Worm (Caenorhabditis elegans): ENCODE data around the gene F13E9.15.
A peak's percentile ranks its signal among the peaks of the same experiment; 100 is the strongest.

Gene F13E9.15

DNA sequence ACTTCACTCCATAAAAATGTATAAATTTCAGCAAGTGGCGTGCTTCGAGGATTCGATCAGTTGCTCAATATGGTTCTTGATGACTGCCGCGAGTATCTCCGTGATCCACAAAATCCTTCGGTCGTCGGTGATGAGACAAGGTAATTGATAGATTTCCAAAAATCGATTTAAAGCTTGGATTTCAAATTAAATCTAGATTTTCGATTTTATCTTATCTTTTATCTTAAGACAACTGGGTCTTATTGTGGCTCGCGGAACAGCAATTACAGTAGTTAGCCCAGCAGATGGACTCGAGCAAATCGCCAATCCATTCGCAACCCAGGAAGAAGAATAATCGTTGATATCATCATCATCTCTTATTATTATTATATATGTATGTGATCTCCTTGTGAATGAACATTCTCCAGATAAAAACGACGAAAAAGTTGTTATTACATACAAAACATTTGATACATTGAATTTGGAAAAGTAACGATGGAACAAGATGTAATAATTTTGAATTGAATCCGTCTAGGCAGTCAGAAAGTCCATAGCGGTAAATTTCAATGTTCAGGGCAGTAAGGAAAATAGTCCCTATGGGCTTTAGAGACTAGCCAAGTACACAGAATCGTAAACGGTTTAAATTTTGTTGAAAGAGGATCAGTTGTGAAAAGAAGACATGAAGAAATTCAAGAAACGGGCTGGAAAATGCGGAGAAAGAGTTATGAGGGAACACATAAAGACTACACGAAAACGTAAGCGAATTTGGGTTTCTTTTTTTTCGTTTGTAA lies 44.3 kb upstream of the F13E9.15 start:
- TF ChIP-seq mml-1 (tag; optimal IDR thresholded peaks at IDR 0.05) (no peak), nhr-43 (tag; optimal IDR thresholded peaks at IDR 0.05; ENCODE audit: poor library complexity, severe bottlenecking) (peak; percentile 32), egl-5 (tag; optimal IDR thresholded peaks at IDR 0.05) (no peak), nhr-23 (tag; optimal IDR thresholded peaks at IDR 0.05) (no peak), nhr-11 (tag; optimal IDR thresholded peaks at IDR 0.05) (no peak), nhr-237 (tag; optimal IDR thresholded peaks at IDR 0.05) (no peak), lsy-12 (tag; optimal IDR thresholded peaks at IDR 0.05) (peak; percentile 26), pqm-1 (tag; optimal IDR thresholded peaks at IDR 0.05) (no peak), ama-1 (optimal IDR thresholded peaks at IDR 0.05) (peak; percentile 90), pha-4 (tag; optimal IDR thresholded peaks at IDR 0.05) (no peak), nhr-25 (tag; optimal IDR thresholded peaks at IDR 0.05) (no peak), elt-2 (tag; optimal IDR thresholded peaks at IDR 0.05) (peak; percentile 47)

DNA sequence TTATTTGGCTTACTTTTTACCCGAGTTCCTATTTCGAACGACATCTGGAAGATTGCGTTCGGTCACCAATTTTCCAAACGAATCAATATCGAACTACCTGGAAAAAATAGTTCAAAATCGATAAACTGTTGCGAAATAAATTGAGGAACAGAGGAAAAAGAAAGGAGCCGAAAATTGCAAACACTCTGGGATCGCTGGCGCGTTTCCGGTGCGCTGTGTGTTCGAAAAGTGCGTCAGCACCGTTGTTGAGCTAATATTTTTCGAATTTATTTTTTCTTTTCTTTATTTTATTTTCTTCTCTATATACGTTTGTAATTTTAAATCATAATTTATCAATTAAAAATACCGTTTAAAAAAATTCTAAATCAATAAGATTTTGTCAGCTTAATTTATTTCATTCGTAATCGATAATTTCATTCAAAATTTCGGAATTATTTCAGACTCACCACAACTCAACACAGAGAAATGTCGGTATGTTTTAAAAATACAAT lies 43.4 kb upstream of the F13E9.15 start, which contains the start of the genes dnc-1 and lsm-7:
dnc-1 (minus strand) TSS at position 142 of the 491 bp plus-strand sequence.
lsm-7 (plus strand) TSS at position 441 of the 491 bp plus-strand sequence.
- peak; percentile 35 for TF ChIP-seq nhr-25 (tag; optimal IDR thresholded peaks at IDR 0.05)
- TF ChIP-seq fkh-10 (GFP tag; optimal IDR thresholded peaks at IDR 0.05) = peak; percentile 57
- TF ChIP-seq nhr-43 (tag; optimal IDR thresholded peaks at IDR 0.05; ENCODE audit: poor library complexity, severe bottlenecking) = peak; percentile 18
- peak; percentile 77 for TF ChIP-seq ceh-28 (tag; optimal IDR thresholded peaks at IDR 0.05)
- peak; percentile 79 for TF ChIP-seq snpc-4 (tag; optimal IDR thresholded peaks at IDR 0.05)
- TF ChIP-seq lin-15B (tag; optimal IDR thresholded peaks at IDR 0.05) = peak; percentile 68
- TF ChIP-seq hmg-11 (tag; optimal IDR thresholded peaks at IDR 0.05) = peak; percentile 63
- TF ChIP-seq ceh-82 (tag; optimal IDR thresholded peaks at IDR 0.05) = peak; percentile 7
- peak; percentile 87 for TF ChIP-seq nfya-1 (tag; optimal IDR thresholded peaks at IDR 0.05; ENCODE audit: insufficient read depth)
- no peak for TF ChIP-seq aly-2 (tag; optimal IDR thresholded peaks at IDR 0.05)
- peak; percentile 65 for TF ChIP-seq skn-1 (tag; optimal IDR thresholded peaks at IDR 0.05)
- TF ChIP-seq lin-39 (tag; optimal IDR thresholded peaks at IDR 0.05) = peak; percentile 72
- peak; percentile 46 for TF ChIP-seq elt-1 (tag; optimal IDR thresholded peaks at IDR 0.05)
- TF ChIP-seq mml-1 (tag; optimal IDR thresholded peaks at IDR 0.05) = no peak
- no peak for TF ChIP-seq tbx-2 (tag; optimal IDR thresholded peaks at IDR 0.05)
- TF ChIP-seq R02D3.7 (tag; optimal IDR thresholded peaks at IDR 0.05) = peak; percentile 34
- TF ChIP-seq elt-2 (tag; optimal IDR thresholded peaks at IDR 0.05) = peak; percentile 28
- peak; percentile 49 for TF ChIP-seq nhr-23 (tag; optimal IDR thresholded peaks at IDR 0.05)
- TF ChIP-seq unc-39 (tag; optimal IDR thresholded peaks at IDR 0.05) = no peak
- no peak for TF ChIP-seq nhr-28 (tag; optimal IDR thresholded peaks at IDR 0.05)
- TF ChIP-seq jun-1 (tag; optimal IDR thresholded peaks at IDR 0.05) = peak; percentile 39
- peak; percentile 16 for TF ChIP-seq pqm-1 (tag; optimal IDR thresholded peaks at IDR 0.05)
- no peak for TF ChIP-seq mdl-1 (tag; optimal IDR thresholded peaks at IDR 0.05)
- TF ChIP-seq pha-4 (tag; optimal IDR thresholded peaks at IDR 0.05) = peak; percentile 88
- peak; percentile 23 for TF ChIP-seq lsy-12 (tag; optimal IDR thresholded peaks at IDR 0.05)

DNA sequence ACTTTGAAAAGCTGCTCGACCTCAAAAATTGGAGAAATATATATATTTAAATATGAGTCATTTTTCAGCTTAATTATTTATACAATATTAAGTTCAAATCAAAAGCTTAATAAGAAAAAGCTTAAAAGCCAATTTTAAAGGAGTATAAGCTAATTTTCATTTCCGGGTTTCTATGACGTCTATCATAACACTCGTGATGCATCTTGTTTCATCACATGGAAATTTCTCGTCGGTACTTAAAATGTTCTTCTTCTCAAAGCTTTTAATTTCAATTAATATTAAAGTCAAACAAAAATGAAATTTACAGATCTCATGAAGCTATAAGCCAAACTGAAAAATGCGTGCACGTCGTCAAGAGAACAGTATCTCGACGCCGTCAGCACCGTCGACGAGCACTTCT lies 30.1 kb upstream of the F13E9.15 start, which contains the start of gene rbr-2:
rbr-2 (plus strand) TSS at position 301 of the 400 bp plus-strand sequence.
- TF ChIP-seq jun-1 (tag; optimal IDR thresholded peaks at IDR 0.05) (no peak), nhr-43 (tag; optimal IDR thresholded peaks at IDR 0.05; ENCODE audit: poor library complexity, severe bottlenecking) (no peak), R02D3.7 (tag; optimal IDR thresholded peaks at IDR 0.05) (no peak), ceh-9 (tag; optimal IDR thresholded peaks at IDR 0.05) (no peak), ztf-11 (tag; optimal IDR thresholded peaks at IDR 0.05) (no peak), nhr-12 (tag; optimal IDR thresholded peaks at IDR 0.05) (no peak), unc-62 (GFP tag; optimal IDR thresholded peaks at IDR 0.05) (no peak), lin-15B (tag; optimal IDR thresholded peaks at IDR 0.05) (no peak), pha-4 (tag; optimal IDR thresholded peaks at IDR 0.05) (no peak)

DNA sequence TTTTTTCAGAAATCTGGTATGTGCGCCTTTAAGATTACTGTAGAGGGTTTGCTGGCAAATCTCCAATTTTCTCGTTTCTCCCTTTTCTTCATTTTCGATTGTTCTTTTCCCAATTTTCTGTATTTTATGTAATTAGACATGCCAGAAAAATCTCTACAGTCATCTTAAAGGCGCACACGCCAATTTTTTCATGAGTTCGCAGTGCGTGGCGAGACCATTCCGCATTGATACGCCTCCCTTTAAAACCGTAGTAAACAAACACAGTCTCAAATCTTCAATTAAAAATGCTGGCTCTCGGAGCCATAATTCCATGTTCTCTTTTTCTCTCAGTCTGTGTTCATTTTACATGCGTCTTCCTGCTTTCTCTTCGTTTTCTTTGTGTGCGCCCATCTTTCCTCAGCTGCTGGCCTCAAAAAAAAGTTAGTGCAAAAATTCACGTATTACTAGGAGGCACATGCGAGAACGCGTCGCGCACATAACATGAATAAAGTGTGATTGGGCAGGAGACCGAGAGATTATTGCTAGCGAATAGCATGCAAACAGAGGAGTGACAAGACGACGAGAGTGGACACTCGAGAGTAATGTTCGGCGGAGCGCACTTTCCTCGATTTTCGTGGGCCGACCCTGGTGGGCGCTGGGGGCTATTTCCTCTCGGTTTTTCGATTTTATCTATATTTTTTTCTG lies 29.3 kb upstream of the F13E9.15 start:
- peak; percentile 72 for TF ChIP-seq elt-2 (tag; optimal IDR thresholded peaks at IDR 0.05)
- no peak for TF ChIP-seq nhr-77 (tag; optimal IDR thresholded peaks at IDR 0.05)
- TF ChIP-seq elt-1 (tag; optimal IDR thresholded peaks at IDR 0.05) = peak; percentile 66
- TF ChIP-seq ceh-82 (tag; optimal IDR thresholded peaks at IDR 0.05) = no peak
- peak; percentile 17 for TF ChIP-seq R02D3.7 (tag; optimal IDR thresholded peaks at IDR 0.05)
- TF ChIP-seq snpc-4 (tag; optimal IDR thresholded peaks at IDR 0.05) = peak; percentile 70
- peak; percentile 20 for TF ChIP-seq pqm-1 (tag; optimal IDR thresholded peaks at IDR 0.05)
- TF ChIP-seq fos-1 (tag; optimal IDR thresholded peaks at IDR 0.05) = no peak
- TF ChIP-seq skn-1 (tag; optimal IDR thresholded peaks at IDR 0.05) = peak; percentile 38
- peak; percentile 60 for TF ChIP-seq ama-1 (optimal IDR thresholded peaks at IDR 0.05)
- TF ChIP-seq tbx-2 (tag; optimal IDR thresholded peaks at IDR 0.05) = no peak
- TF ChIP-seq fkh-2 (tag; optimal IDR thresholded peaks at IDR 0.05) = no peak
- no peak for TF ChIP-seq ceh-16 (tag; optimal IDR thresholded peaks at IDR 0.05)
- TF ChIP-seq ceh-28 (tag; optimal IDR thresholded peaks at IDR 0.05) = peak; percentile 8
- TF ChIP-seq egl-5 (tag; optimal IDR thresholded peaks at IDR 0.05) = peak; percentile 85
- peak; percentile 90 for TF ChIP-seq hmg-11 (tag; optimal IDR thresholded peaks at IDR 0.05)
- TF ChIP-seq lin-39 (tag; optimal IDR thresholded peaks at IDR 0.05) = peak; percentile 78
- TF ChIP-seq nhr-23 (tag; optimal IDR thresholded peaks at IDR 0.05) = peak; percentile 56
- peak; percentile 85 for TF ChIP-seq lin-15B (tag; optimal IDR thresholded peaks at IDR 0.05)
- no peak for TF ChIP-seq egl-27 (tag; optimal IDR thresholded peaks at IDR 0.05)
- TF ChIP-seq pha-4 (tag; optimal IDR thresholded peaks at IDR 0.05) = peak; percentile 73
- peak; percentile 65 for TF ChIP-seq mdl-1 (tag; optimal IDR thresholded peaks at IDR 0.05)
- peak; percentile 83 for TF ChIP-seq nfya-1 (tag; optimal IDR thresholded peaks at IDR 0.05; ENCODE audit: insufficient read depth)
- TF ChIP-seq lsy-12 (tag; optimal IDR thresholded peaks at IDR 0.05) = peak; percentile 40
- TF ChIP-seq nhr-12 (tag; optimal IDR thresholded peaks at IDR 0.05) = no peak
- TF ChIP-seq nhr-11 (tag; optimal IDR thresholded peaks at IDR 0.05) = peak; percentile 51
- peak; percentile 81 for TF ChIP-seq nhr-25 (tag; optimal IDR thresholded peaks at IDR 0.05)
- peak; percentile 2 for TF ChIP-seq nhr-43 (tag; optimal IDR thresholded peaks at IDR 0.05; ENCODE audit: poor library complexity, severe bottlenecking)
- TF ChIP-seq fkh-10 (GFP tag; optimal IDR thresholded peaks at IDR 0.05) = peak; percentile 61
